Fruit fly (Drosophila melanogaster) whole organism, prepupa: ENCODE results near the gene HP4.

Source experiments
- Blimp-1 ChIP-seq: fragments of 200-800 bp; sonication (Bioruptor generic); optimal IDR thresholded peaks from 3 replicates; lab custom pipeline; 2017; ENCODE audit warnings: missing biosample characterization, missing genetic modification characterization, mild to moderate bottlenecking, moderate library complexity, missing genetic modification reagents
- CG10631 ChIP-seq: fragments of 200-800 bp; sonication (Bioruptor generic); optimal IDR thresholded peaks from 2 replicates; lab custom pipeline; 2016; ENCODE audit warnings: missing biosample characterization, missing genetic modification characterization
- CG11294 ChIP-seq: fragments of 200-800 bp; sonication (Bioruptor generic); IDR thresholded peaks from 2 replicates; pipeline ENCODE4 v1.3.6; 2022; ENCODE audit warnings: missing biosample characterization, missing genetic modification characterization
- CG11902 ChIP-seq: fragments of 200-800 bp; sonication (Bioruptor generic); optimal IDR thresholded peaks from 3 replicates; lab custom pipeline; 2016; ENCODE audit warnings: missing biosample characterization, missing genetic modification characterization
- CG15336 ChIP-seq: fragments of 200-800 bp; sonication (Bioruptor generic); IDR thresholded peaks from 2 replicates; pipeline ENCODE4 v1.3.6; 2022; ENCODE audit warnings: missing biosample characterization, missing genetic modification characterization
- CG1621 ChIP-seq: fragments of 200-800 bp; sonication (Bioruptor generic); optimal IDR thresholded peaks from 3 replicates; lab custom pipeline; 2018; ENCODE audit warnings: missing biosample characterization, mild to moderate bottlenecking, missing genetic modification characterization
- CG3032 ChIP-seq: fragments of 200-800 bp; optimal IDR thresholded peaks from 2 replicates; lab custom pipeline; 2019; ENCODE audit warnings: missing biosample characterization, mild to moderate bottlenecking, missing genetic modification characterization, moderate library complexity
- CG32006 ChIP-seq: fragments of 200-800 bp; sonication (Bioruptor generic); optimal IDR thresholded peaks from 3 replicates; lab custom pipeline; 2017; ENCODE audit warnings: missing biosample characterization, mild to moderate bottlenecking, missing genetic modification characterization
- CG3919 ChIP-seq: fragments of 200-800 bp; sonication (Bioruptor generic); optimal IDR thresholded peaks from 3 replicates; lab custom pipeline; 2016; ENCODE audit warnings: missing biosample characterization, missing genetic modification characterization
- CG6163 ChIP-seq: fragments of 200-800 bp; sonication (Bioruptor generic); IDR thresholded peaks from 3 replicates; pipeline ENCODE4 v1.3.6; 2022; ENCODE audit warnings: missing biosample characterization, missing genetic modification characterization
- CG6276 ChIP-seq: fragments of 200-800 bp; sonication (Bioruptor generic); optimal IDR thresholded peaks from 2 replicates; lab custom pipeline; 2017; ENCODE audit warnings: missing biosample characterization, mild to moderate bottlenecking, missing genetic modification characterization
- CG6792 ChIP-seq: fragments of 200-800 bp; sonication (Bioruptor generic); optimal IDR thresholded peaks from 3 replicates; lab custom pipeline; 2016; ENCODE audit warnings: missing biosample characterization, missing genetic modification characterization
- CG6854 ChIP-seq: fragments of 200-800 bp; sonication (Bioruptor generic); optimal IDR thresholded peaks from 2 replicates; lab custom pipeline; 2017; ENCODE audit warnings: missing biosample characterization, mild to moderate bottlenecking, missing genetic modification characterization
- CG8119 ChIP-seq: fragments of 200-800 bp; sonication (Bioruptor generic); IDR thresholded peaks from 3 replicates; pipeline ENCODE4 v1.3.6; 2022; ENCODE audit warnings: missing biosample characterization, missing genetic modification characterization
- CG8632 ChIP-seq: fragments of 200-800 bp; sonication (Bioruptor generic); optimal IDR thresholded peaks from 3 replicates; lab custom pipeline; 2016; ENCODE audit warnings: missing biosample characterization, missing genetic modification characterization
- CG9139 ChIP-seq: fragments of 200-800 bp; sonication (Bioruptor generic); optimal IDR thresholded peaks from 3 replicates; lab custom pipeline; 2017; ENCODE audit warnings: missing biosample characterization, mild to moderate bottlenecking, missing genetic modification characterization
- Eip75B ChIP-seq: fragments of 200-800 bp; sonication (Bioruptor generic); optimal IDR thresholded peaks from 3 replicates; lab custom pipeline; 2016; ENCODE audit warnings: missing biosample characterization, missing genetic modification characterization
- Eip78C ChIP-seq: fragments of 200-800 bp; sonication (Bioruptor generic); peaks from one replicate; lab custom pipeline; 2016; ENCODE audit warnings: missing biosample characterization, missing genetic modification characterization
- Eip93F ChIP-seq: fragments of 200-800 bp; sonication (Bioruptor generic); optimal IDR thresholded peaks from 2 replicates; lab custom pipeline; 2016; ENCODE audit warnings: missing biosample characterization, mild to moderate bottlenecking, missing genetic modification characterization
- Ets21C ChIP-seq: fragments of 200-800 bp; sonication (Bioruptor generic); optimal IDR thresholded peaks from 3 replicates; lab custom pipeline; 2016; ENCODE audit warnings: missing biosample characterization, missing genetic modification characterization
- Hr38 ChIP-seq: sonication (Bioruptor generic); optimal IDR thresholded peaks from 2 replicates; lab custom pipeline; 2016; ENCODE audit warnings: missing biosample characterization, missing genetic modification characterization
- Hr39 ChIP-seq: fragments of 200-800 bp; sonication (Bioruptor generic); optimal IDR thresholded peaks from 2 replicates; lab custom pipeline; 2016; ENCODE audit warnings: missing biosample characterization, missing genetic modification characterization
- Lpt ChIP-seq: fragments of 200-800 bp; sonication (Bioruptor generic); optimal IDR thresholded peaks from 3 replicates; lab custom pipeline; 2016; ENCODE audit warnings: missing biosample characterization, missing genetic modification characterization
- Smox ChIP-seq: fragments of 200-800 bp; sonication (Bioruptor generic); optimal IDR thresholded peaks from 3 replicates; lab custom pipeline; 2016; ENCODE audit warnings: missing biosample characterization, missing genetic modification characterization
- Sox15 ChIP-seq: fragments of 200-800 bp; sonication (Bioruptor generic); optimal IDR thresholded peaks from 3 replicates; lab custom pipeline; 2016; ENCODE audit warnings: missing biosample characterization, missing genetic modification characterization
- achi ChIP-seq: fragments of 200-800 bp; sonication (Bioruptor generic); optimal IDR thresholded peaks from 3 replicates; lab custom pipeline; 2016; ENCODE audit warnings: missing biosample characterization, missing genetic modification characterization
- dac ChIP-seq: fragments of 200-800 bp; sonication (Bioruptor generic); optimal IDR thresholded peaks from 2 replicates; lab custom pipeline; 2017; ENCODE audit warnings: missing biosample characterization, mild to moderate bottlenecking, missing genetic modification characterization
- dsx ChIP-seq: fragments of 200-800 bp; optimal IDR thresholded peaks from 3 replicates; lab custom pipeline; 2019; ENCODE audit warnings: missing biosample characterization, mild to moderate bottlenecking, missing genetic modification characterization, moderate library complexity; ENCODE audit not compliant: poor library complexity, severe bottlenecking
- eg ChIP-seq: fragments of 200-800 bp; sonication (Bioruptor generic); IDR thresholded peaks from 3 replicates; pipeline ENCODE4 v1.3.6; 2022; ENCODE audit warnings: missing biosample characterization, missing genetic modification characterization
- esn ChIP-seq: fragments of 200-800 bp; sonication (Bioruptor generic); optimal IDR thresholded peaks from 2 replicates; lab custom pipeline; 2016; ENCODE audit warnings: missing biosample characterization, mild to moderate bottlenecking, missing genetic modification characterization, moderate library complexity
- fd59A ChIP-seq: fragments of 200-800 bp; sonication (Bioruptor generic); optimal IDR thresholded peaks from 2 replicates; lab custom pipeline; 2017; ENCODE audit warnings: missing biosample characterization, mild to moderate bottlenecking, missing genetic modification characterization, missing genetic modification reagents
- fd85E ChIP-seq: fragments of 200-800 bp; sonication (Bioruptor generic); optimal IDR thresholded peaks from 3 replicates; lab custom pipeline; 2016; ENCODE audit warnings: missing biosample characterization, missing genetic modification characterization
- fkh ChIP-seq: fragments of 200-800 bp; sonication (Bioruptor generic); optimal IDR thresholded peaks from 3 replicates; lab custom pipeline; 2017; ENCODE audit warnings: missing biosample characterization, mild to moderate bottlenecking, missing genetic modification characterization, moderate library complexity
- lz ChIP-seq: fragments of 200-800 bp; sonication (Bioruptor generic); optimal IDR thresholded peaks from 3 replicates; lab custom pipeline; 2016; ENCODE audit warnings: missing biosample characterization, missing genetic modification characterization
- salr ChIP-seq, 2 experiments: fragments of 200-800 bp; sonication (Bioruptor generic); optimal IDR thresholded peaks; 3 replicates each; lab custom pipeline; 2016 to 2018; ENCODE audit warnings: missing biosample characterization in 2 of 2, missing genetic modification characterization in 2 of 2, mild to moderate bottlenecking in 1 of 2
- spab ChIP-seq: fragments of 200-800 bp; sonication (Bioruptor generic); optimal IDR thresholded peaks from 2 replicates; lab custom pipeline; 2017; ENCODE audit warnings: missing biosample characterization, mild to moderate bottlenecking, missing genetic modification characterization, missing genetic modification reagents
- ss ChIP-seq, 2 experiments: fragments of 200-800 bp; sonication (Bioruptor generic); optimal IDR thresholded peaks; 2 replicates in 1 of 2; 3 replicates in 1 of 2; lab custom pipeline; 2017 to 2018; ENCODE audit warnings: mild to moderate bottlenecking in 2 of 2, missing biosample characterization in 2 of 2, missing genetic modification characterization in 2 of 2, moderate library complexity in 1 of 2
- svp ChIP-seq: fragments of 200-800 bp; sonication (Bioruptor generic); peaks from one replicate; lab custom pipeline; 2016; ENCODE audit warnings: missing biosample characterization, missing genetic modification characterization
- topi ChIP-seq: fragments of 200-800 bp; sonication (Bioruptor generic); optimal IDR thresholded peaks from 3 replicates; lab custom pipeline; 2016; ENCODE audit warnings: missing biosample characterization, missing genetic modification characterization
- vri ChIP-seq: fragments of 200-800 bp; sonication (Bioruptor generic); optimal IDR thresholded peaks from 3 replicates; lab custom pipeline; 2016; ENCODE audit warnings: missing biosample characterization, mild to moderate bottlenecking, missing genetic modification characterization

Gene HP4

dm6 chr3L:7988828-7989673, 13.1 kb upstream of the HP4 start (continued):
- TF ChIP-seq Eip75B (peak; percentile 61), CG11294 (GFP tag; lab: Robert Waterston, UW) (no peak), eg (GFP tag; lab: Robert Waterston, UW) (0 out of 3 replicates have a peak, but pooled peaks have one; percentile 26), Blimp-1 (GFP tag; lab: Kevin White, UChicago) (no peak), Eip78C (GFP tag; lab: Kevin White, UChicago) (peak; percentile 92), fd59A (GFP tag; lab: Kevin White, UChicago) (peak; percentile 20), Eip93F (no peak), achi (GFP tag; lab: Kevin White, UChicago) (peak; percentile 61), fkh (GFP tag; lab: Kevin White, UChicago) (peak; percentile 26), CG10631 (GFP tag; lab: Kevin White, UChicago) (peak; percentile 59)

dm6 chr3L:7988401-7988800, 12.4 kb upstream of the HP4 start:
- TF ChIP-seq esn (GFP tag; lab: Kevin White, UChicago) (no peak), dsx (GFP tag; lab: Kevin White, UChicago) (peak; percentile 80), CG6792 (GFP tag; lab: Kevin White, UChicago) (no peak)

- TF ChIP-seq Hr38: no peak
Measured at dm6 chr3L:7984623-7985237, 8.8 kb upstream of the HP4 start.

dm6 chr3L:7983602-7984223, 7.8 kb upstream of the HP4 start:
- no peak for TF ChIP-seq svp
- no peak for TF ChIP-seq lz (GFP tag; lab: Kevin White, UChicago)
- TF ChIP-seq CG8119 (GFP tag; lab: Robert Waterston, UW): no peak
- TF ChIP-seq Ets21C: no peak
- TF ChIP-seq fd85E (GFP tag; lab: Kevin White, UChicago): no peak
- no peak for TF ChIP-seq salr (GFP tag; optimal IDR thresholded peaks at IDR 0.05; lab: Kevin White, UChicago)
- TF ChIP-seq dac: no peak
- no peak for TF ChIP-seq CG15336 (GFP tag; lab: Robert Waterston, UW)
- TF ChIP-seq CG9139 (GFP tag; lab: Kevin White, UChicago): no peak
- peak; percentile 16 for TF ChIP-seq dsx (GFP tag; lab: Kevin White, UChicago)
- no peak for TF ChIP-seq Lpt
- TF ChIP-seq Blimp-1 (GFP tag; lab: Kevin White, UChicago): no peak
- TF ChIP-seq fd59A (GFP tag; lab: Kevin White, UChicago): no peak
- no peak for TF ChIP-seq CG6792 (GFP tag; lab: Kevin White, UChicago)
- no peak for TF ChIP-seq CG8632
- TF ChIP-seq CG6163: no peak
- TF ChIP-seq Sox15: no peak
- TF ChIP-seq achi (GFP tag; lab: Kevin White, UChicago): no peak
- no peak for TF ChIP-seq CG11294 (GFP tag; lab: Robert Waterston, UW)
- TF ChIP-seq ss (GFP tag; optimal IDR thresholded peaks at IDR 0.05; lab: Kevin White, UChicago): peak; percentile 4 to 69
- TF ChIP-seq spab: no peak
- TF ChIP-seq Hr39 (GFP tag; lab: Kevin White, UChicago): no peak
- no peak for TF ChIP-seq CG6276 (GFP tag; lab: Kevin White, UChicago)
- no peak for TF ChIP-seq topi
- TF ChIP-seq vri (GFP tag; lab: Kevin White, UChicago): no peak
- peak; percentile 8 for TF ChIP-seq CG6854 (GFP tag; lab: Kevin White, UChicago)
- TF ChIP-seq CG11902 (GFP tag; lab: Kevin White, UChicago): no peak
- peak; percentile 28 for TF ChIP-seq Eip78C (GFP tag; lab: Kevin White, UChicago)
- no peak for TF ChIP-seq CG3919 (GFP tag; lab: Kevin White, UChicago)
- TF ChIP-seq Smox (GFP tag; lab: Kevin White, UChicago): no peak
- no peak for TF ChIP-seq CG1621
- TF ChIP-seq CG3032: no peak
- no peak for TF ChIP-seq CG32006 (GFP tag; lab: Kevin White, UChicago)
